Fruit fly (Drosophila melanogaster) whole organism: ENCODE results near the gene CG42823.

Experiments used
- CG8478 ChIP-seq: fragments of >200 bp; optimal IDR thresholded peaks from 2 replicates; lab custom pipeline; 2018; ENCODE audit warnings: inconsistent platforms
- Dll ChIP-seq: fragments of >200 bp; optimal IDR thresholded peaks from 2 replicates; lab custom pipeline; 2017
- EcR ChIP-seq, 2 experiments: fragments of >200 bp; optimal IDR thresholded peaks; 2 replicates each; lab custom pipeline; 2017; ENCODE audit warnings: missing biosample characterization in 2 of 2, missing genetic modification characterization in 2 of 2, missing genetic modification reagents in 2 of 2
- pan ChIP-seq: fragments of >200 bp; optimal IDR thresholded peaks from 2 replicates; lab custom pipeline; 2017
- psq ChIP-seq: fragments of >200 bp; optimal IDR thresholded peaks from 2 replicates; lab custom pipeline; 2017
- usp ChIP-seq: fragments of >200 bp; optimal IDR thresholded peaks from 2 replicates; lab custom pipeline; 2017; ENCODE audit warnings: missing biosample characterization, missing genetic modification characterization, mixed read lengths

The CG42823 gene

DNA sequence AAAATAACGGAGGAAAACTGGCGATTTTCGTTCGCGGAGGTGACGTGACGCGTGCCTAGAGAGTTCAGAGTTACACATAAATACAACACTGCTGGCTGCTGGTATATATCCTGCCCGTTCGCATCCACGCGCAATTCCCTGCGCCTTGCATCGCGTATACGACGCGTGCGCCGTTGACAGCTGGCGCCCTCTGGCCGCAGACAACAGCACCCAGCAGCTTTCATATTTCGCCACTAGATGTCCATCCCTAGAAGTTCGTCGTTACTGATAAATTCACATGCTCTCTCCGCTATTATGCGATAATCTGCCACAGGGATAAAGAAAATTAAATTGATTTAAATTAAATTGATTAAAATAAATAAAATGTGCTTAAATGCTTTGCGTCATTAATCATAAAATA lies 2.5 kb downstream of the CG42823 start, which contains the start of gene Sur-8:
Gene Sur-8, minus strand, starts transcription at position 82 of the 400 bp plus-strand sequence.
- no peak for TF ChIP-seq pan (lab: Kevin White, UChicago)
- no peak for TF ChIP-seq CG8478
- TF ChIP-seq EcR (GFP tag; optimal IDR thresholded peaks at IDR 0.05; lab: Kevin White, UChicago): no peak
- no peak for TF ChIP-seq usp (GFP tag; lab: Kevin White, UChicago)

DNA sequence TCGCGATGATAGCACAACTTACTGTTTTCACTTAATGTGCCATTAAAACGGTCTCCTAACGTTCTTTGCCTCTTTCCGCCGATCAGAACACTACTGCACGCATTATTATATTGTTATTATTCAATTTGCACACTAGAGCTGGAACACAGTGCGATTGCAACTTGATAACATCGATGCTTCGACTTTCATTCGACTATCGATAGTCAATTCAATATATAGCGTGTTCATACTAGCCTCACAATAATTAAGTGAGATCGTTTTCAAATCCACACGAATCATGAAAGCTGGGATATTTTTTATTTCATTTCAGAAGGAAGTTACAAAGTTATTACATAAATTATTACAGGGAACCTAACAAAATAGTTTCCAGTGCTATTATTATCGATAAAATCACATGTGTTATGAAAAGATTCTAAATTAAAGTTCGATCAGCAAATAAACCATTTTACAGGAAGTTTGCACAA lies 3.6 kb downstream of the CG42823 start:
- TF ChIP-seq usp (GFP tag; lab: Kevin White, UChicago) (no peak), CG8478 (no peak), EcR (GFP tag; optimal IDR thresholded peaks at IDR 0.05; lab: Kevin White, UChicago) (no peak), psq (lab: Kevin White, UChicago) (no peak)

DNA sequence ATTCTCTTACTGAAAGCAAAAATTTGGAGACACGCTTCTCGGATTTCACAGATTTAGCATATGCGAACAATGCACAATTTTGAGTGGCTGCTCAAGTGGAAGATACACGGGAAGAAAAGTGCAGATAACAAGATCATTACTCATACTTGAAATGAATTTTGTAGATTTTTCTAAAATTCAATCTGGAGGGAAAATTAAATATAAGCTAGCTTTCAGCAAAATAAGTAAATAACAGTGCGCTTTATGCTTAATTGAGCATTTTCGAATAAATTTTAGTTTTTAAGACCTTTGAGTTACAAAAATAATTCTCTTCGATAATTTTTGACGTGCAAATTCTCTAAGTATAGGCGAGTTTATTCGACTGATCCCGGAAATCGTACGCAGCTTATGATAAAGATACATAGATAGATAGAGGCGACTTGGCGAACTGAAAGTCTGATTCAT lies 4.2 kb downstream of the CG42823 start:
- TF ChIP-seq usp (GFP tag; lab: Kevin White, UChicago): no peak
- no peak for TF ChIP-seq pan (lab: Kevin White, UChicago)
- no peak for TF ChIP-seq EcR (GFP tag; optimal IDR thresholded peaks at IDR 0.05; lab: Kevin White, UChicago)
- TF ChIP-seq Dll (lab: Kevin White, UChicago): no peak
- no peak for TF ChIP-seq CG8478

DNA sequence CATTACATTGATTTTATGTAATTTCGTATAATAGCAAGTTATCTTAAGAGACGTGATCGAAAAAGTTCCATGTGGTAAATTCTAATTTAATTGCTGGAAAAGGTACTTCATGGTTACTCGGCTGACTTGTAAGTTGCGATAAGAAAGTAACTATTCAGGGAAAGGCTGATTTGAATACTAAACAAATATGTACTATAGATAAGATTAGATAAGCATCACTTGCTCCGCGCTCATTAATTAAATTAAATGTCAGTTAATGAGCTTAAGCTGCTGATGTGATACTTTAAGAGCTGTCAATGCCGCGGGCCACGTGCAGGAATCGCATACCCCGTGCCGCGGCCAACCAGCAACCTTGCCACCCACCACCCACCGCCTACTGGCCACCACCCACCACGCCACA lies 4.8 kb downstream of the CG42823 start:
- no peak for TF ChIP-seq Dll (lab: Kevin White, UChicago)
- no peak for TF ChIP-seq psq (lab: Kevin White, UChicago)
- TF ChIP-seq CG8478: no peak
- TF ChIP-seq usp (GFP tag; lab: Kevin White, UChicago): no peak
- no peak for TF ChIP-seq EcR (GFP tag; optimal IDR thresholded peaks at IDR 0.05; lab: Kevin White, UChicago)
- no peak for TF ChIP-seq pan (lab: Kevin White, UChicago)

DNA sequence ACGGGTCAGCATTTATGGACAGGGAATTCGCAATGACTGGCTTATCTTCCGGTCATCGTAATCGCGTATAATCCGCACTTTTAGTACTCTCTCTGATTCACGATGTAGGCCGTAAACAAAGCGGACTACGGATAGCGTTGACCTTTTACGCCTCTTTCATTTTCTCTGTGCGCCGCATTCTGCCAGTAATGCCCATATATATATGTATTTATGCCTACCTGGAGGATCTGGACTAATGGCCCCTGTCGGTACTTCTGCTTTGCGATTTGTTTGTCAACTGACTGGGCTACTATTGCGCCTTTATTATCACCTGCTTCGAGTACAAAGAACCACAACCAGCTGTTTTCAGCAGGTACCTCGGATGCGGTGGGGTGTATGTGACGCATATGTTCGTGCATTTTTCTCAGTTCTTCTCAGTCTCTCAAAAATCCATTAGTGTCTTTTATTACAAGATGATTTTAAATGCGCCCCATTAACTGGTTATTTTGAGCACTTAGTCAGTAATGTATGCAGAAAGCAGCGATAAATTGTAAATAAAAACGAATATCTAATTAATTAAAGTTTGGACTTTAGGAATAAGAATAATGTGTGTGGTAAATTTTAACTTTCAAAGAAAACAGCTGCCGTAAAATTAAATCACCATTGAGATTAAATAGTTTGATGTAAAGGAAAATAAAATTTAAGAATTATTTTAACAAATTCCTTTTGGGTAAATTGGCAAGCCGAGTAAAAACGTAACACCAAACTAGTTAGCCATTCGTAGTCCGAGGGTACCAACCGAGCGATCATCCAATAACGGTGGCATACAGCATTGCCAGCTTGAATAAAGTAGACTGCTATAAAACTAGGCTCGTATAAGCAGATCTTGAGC lies 10.4 kb downstream of the CG42823 start, which contains the start of gene CREG:
Gene CREG, minus strand, starts transcription at position 323 of the 871 bp plus-strand sequence.
- TF ChIP-seq usp (GFP tag; lab: Kevin White, UChicago): no peak
- TF ChIP-seq EcR (GFP tag; optimal IDR thresholded peaks at IDR 0.05; lab: Kevin White, UChicago): no peak
- no peak for TF ChIP-seq Dll (lab: Kevin White, UChicago)
- TF ChIP-seq pan (lab: Kevin White, UChicago): peak; percentile 93
- TF ChIP-seq CG8478: no peak
- TF ChIP-seq psq (lab: Kevin White, UChicago): no peak

DNA sequence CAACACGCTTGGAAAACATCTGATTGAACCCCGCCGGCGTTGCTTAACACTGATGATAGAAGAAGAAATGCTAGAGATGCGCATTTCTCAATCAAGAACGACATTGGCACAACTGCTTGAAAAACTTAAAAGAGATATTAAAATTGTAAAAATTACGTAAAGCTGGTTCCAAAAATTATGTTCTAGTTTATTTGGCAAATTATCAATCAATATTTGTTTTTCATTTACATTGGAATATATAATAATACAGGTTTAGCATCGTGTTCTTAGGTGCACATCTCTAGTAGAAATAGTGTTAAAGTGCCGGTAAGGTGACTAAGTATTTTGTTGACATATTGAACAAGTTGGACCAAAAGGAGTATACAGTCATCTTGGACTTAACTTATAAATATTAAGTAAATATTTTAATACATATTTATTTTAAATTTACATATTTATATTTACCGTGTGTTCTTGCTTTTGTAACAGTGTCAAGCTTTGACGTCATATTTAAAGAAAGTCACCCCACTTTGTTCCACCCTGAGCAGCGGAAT lies 13.5 kb downstream of the CG42823 start, which contains the start of the genes Brf and sds22:
Gene Brf, minus strand, starts transcription at position 25 of the 533 bp plus-strand sequence.
Gene sds22, plus strand, starts transcription at position 282 of the 533 bp plus-strand sequence.
- TF ChIP-seq CG8478: no peak
- no peak for TF ChIP-seq psq (lab: Kevin White, UChicago)
- TF ChIP-seq EcR (GFP tag; optimal IDR thresholded peaks at IDR 0.05; lab: Kevin White, UChicago): no peak
- no peak for TF ChIP-seq Dll (lab: Kevin White, UChicago)
- no peak for TF ChIP-seq pan (lab: Kevin White, UChicago)
- no peak for TF ChIP-seq usp (GFP tag; lab: Kevin White, UChicago)

DNA sequence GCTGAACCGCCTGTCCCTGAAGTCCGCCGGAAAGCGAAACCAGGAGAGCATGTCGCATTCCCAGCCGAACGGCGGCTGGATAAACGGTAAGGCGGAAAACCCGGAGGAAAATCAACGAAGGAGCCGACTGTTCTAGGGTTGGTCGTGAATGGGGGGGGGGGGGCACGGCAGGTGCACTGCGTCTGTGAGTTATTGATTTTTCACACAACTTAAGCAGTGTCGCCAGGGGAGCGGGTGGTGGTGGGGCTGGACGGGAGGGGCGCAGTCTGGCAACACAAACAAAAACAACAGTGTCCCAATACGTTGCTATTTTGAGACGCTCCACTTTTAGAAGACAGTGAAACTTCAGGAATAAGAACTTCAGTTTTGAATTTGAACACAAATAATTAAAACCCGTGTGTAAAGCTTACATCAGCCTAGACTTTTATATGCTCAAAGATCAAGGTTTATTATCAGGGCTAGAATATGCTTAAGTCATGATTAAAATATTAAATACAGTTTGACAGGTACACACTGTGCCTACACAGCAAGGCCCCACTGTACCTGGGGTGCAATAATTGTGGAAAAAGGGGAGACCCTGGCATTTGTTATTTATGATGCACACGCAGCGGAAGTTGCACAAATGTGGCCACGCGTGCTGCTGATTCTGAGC lies 18.6 kb downstream of the CG42823 start:
- TF ChIP-seq usp (GFP tag; lab: Kevin White, UChicago) (no peak), EcR (GFP tag; optimal IDR thresholded peaks at IDR 0.05; lab: Kevin White, UChicago) (no peak), Dll (lab: Kevin White, UChicago) (no peak), CG8478 (no peak), pan (lab: Kevin White, UChicago) (no peak), psq (lab: Kevin White, UChicago) (no peak)

DNA sequence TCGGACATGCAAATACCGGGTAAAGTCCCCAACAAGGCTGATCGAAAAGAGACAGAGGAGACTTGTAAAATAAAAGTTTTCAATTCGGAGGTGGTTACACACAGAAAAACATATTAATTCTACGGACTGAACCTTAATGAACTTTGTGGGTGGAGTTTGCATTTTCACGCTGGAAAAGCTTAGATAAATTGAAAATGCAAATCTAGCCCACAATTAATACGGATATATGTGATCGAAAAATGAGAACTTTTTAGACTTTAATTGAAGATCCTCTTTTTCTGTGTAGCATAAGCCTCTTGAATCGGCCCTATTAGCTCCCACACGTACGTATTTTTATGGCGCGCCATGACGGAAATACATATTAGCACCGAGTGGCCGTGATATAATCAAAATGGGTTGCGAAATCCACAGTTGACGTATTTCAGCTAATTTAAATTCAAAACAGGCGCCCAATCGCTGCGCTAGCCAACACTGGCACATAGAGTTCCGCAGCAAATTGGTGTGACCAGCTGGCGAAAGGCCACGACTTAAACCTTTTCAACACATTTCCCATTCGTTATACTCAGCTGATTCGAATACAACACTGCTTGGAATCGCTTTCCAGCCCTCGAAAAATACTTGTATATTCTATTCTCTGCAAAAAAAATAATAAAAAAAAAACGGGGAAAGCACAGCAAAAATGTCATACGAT lies 19.4 kb downstream of the CG42823 start:
- TF ChIP-seq EcR (GFP tag; optimal IDR thresholded peaks at IDR 0.05; lab: Kevin White, UChicago): no peak
- TF ChIP-seq Dll (lab: Kevin White, UChicago): no peak
- no peak for TF ChIP-seq usp (GFP tag; lab: Kevin White, UChicago)
- no peak for TF ChIP-seq pan (lab: Kevin White, UChicago)
- no peak for TF ChIP-seq CG8478
- TF ChIP-seq psq (lab: Kevin White, UChicago): no peak

DNA sequence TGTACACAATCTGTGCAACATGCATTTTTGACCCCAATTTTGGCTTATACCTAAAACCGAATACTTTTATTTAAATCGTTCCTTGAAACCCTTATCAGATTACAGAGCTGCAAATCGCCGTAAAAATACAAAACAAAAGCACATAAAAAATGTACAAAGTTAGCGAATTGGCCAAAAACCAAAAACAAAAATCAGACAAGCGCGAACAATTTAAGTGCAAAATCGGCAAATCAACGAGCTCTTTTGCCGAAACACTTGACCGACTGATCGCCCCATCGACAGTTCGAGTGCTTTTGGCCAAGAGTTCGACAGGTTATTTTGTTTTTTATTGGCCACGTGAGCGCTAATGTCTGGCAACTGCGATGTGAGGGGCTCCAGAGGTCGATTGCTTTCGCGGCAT lies 23.0 kb downstream of the CG42823 start:
- TF ChIP-seq psq (lab: Kevin White, UChicago): no peak
- no peak for TF ChIP-seq pan (lab: Kevin White, UChicago)
- TF ChIP-seq CG8478: no peak
- no peak for TF ChIP-seq Dll (lab: Kevin White, UChicago)
- no peak for TF ChIP-seq usp (GFP tag; lab: Kevin White, UChicago)
- no peak for TF ChIP-seq EcR (GFP tag; optimal IDR thresholded peaks at IDR 0.05; lab: Kevin White, UChicago)

DNA sequence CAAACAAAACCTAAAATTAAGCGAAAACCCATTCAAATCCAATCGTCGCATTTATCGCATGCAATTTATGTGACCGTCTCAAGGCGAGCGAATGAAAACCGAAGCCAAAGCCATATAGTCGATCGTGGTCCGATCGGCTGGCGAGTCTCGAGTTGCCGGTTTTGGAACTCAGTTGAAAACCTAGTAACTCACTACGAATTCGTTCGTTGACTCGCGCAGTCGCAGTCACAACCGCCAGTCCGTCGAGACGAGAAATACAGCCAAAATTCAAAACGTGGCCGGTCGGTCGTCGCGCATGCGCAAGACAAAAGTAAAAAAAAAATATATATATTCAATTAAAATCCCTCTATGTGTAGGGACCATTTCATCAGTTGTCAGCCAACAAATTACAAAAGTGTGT lies 25.2 kb downstream of the CG42823 start, which contains the start of gene lute:
Gene lute, plus strand, starts transcription at position 203 of the 400 bp plus-strand sequence.
- TF ChIP-seq Dll (lab: Kevin White, UChicago) (no peak), usp (GFP tag; lab: Kevin White, UChicago) (no peak), pan (lab: Kevin White, UChicago) (no peak), psq (lab: Kevin White, UChicago) (no peak)
